Fruit fly (Drosophila melanogaster) whole organism, adult: ENCODE measurements around the gene CG9689.
A peak's percentile ranks its signal among the peaks of the same experiment; 100 is the strongest.

Source experiments
- CG11617 ChIP-seq: fragments of 200-800 bp; sonication (Bioruptor generic); optimal IDR thresholded peaks from 2 replicates; lab custom pipeline; 2017; ENCODE audit warnings: mild to moderate bottlenecking, missing biosample characterization, missing genetic modification reagents, missing genetic modification characterization
- CG12768 ChIP-seq: fragments of 200-800 bp; sonication (Bioruptor generic); optimal IDR thresholded peaks from 2 replicates; lab custom pipeline; 2017; ENCODE audit warnings: missing biosample characterization, missing genetic modification characterization, mild to moderate bottlenecking, moderate library complexity, missing genetic modification reagents
- CG14711 ChIP-seq: fragments of 200-800 bp; sonication (Bioruptor generic); optimal IDR thresholded peaks from 2 replicates; lab custom pipeline; 2018; ENCODE audit warnings: missing biosample characterization, mild to moderate bottlenecking, missing genetic modification characterization, moderate library complexity
- CG1620 ChIP-seq: fragments of 200-800 bp; sonication (Bioruptor generic); optimal IDR thresholded peaks from 2 replicates; lab custom pipeline; 2016; ENCODE audit warnings: missing biosample characterization, missing genetic modification characterization
- CG33017 ChIP-seq: fragments of 200-800 bp; sonication (Bioruptor generic); optimal IDR thresholded peaks from 2 replicates; lab custom pipeline; 2018; ENCODE audit warnings: missing biosample characterization, mild to moderate bottlenecking, missing genetic modification characterization, moderate library complexity
- CG5204 ChIP-seq: fragments of 200-800 bp; sonication (Bioruptor generic); optimal IDR thresholded peaks from 2 replicates; lab custom pipeline; 2016; ENCODE audit warnings: missing biosample characterization, missing genetic modification characterization
- CG7045 ChIP-seq: fragments of 200-800 bp; sonication (Bioruptor generic); optimal IDR thresholded peaks from 2 replicates; lab custom pipeline; 2017; ENCODE audit warnings: missing biosample characterization, mild to moderate bottlenecking, missing genetic modification characterization
- CG7101 ChIP-seq: fragments of 200-800 bp; sonication (Bioruptor generic); optimal IDR thresholded peaks from 2 replicates; lab custom pipeline; 2018; ENCODE audit warnings: missing biosample characterization, mild to moderate bottlenecking, missing genetic modification characterization, moderate library complexity
- Clk ChIP-seq: fragments of 200-800 bp; sonication (Bioruptor generic); optimal IDR thresholded peaks from 2 replicates; lab custom pipeline; 2017; ENCODE audit warnings: missing biosample characterization, missing genetic modification characterization
- Crg-1 ChIP-seq: fragments of 200-800 bp; sonication (Bioruptor generic); optimal IDR thresholded peaks from 2 replicates; lab custom pipeline; 2016; ENCODE audit warnings: missing biosample characterization, missing genetic modification characterization
- Hr96 ChIP-seq: fragments of 200-800 bp; sonication (Bioruptor generic); optimal IDR thresholded peaks from 2 replicates; lab custom pipeline; 2016; ENCODE audit warnings: missing biosample characterization, missing genetic modification characterization
- Mnt ChIP-seq: fragments of 200-800 bp; sonication (Bioruptor generic); optimal IDR thresholded peaks from 2 replicates; lab custom pipeline; 2016; ENCODE audit warnings: missing biosample characterization, mild to moderate bottlenecking, missing genetic modification characterization
- bab1 ChIP-seq: fragments of 200-800 bp; sonication (Bioruptor generic); optimal IDR thresholded peaks from 3 replicates; lab custom pipeline; 2019; ENCODE audit warnings: missing biosample characterization, mild to moderate bottlenecking, missing genetic modification characterization, moderate library complexity
- cic ChIP-seq: fragments of 200-800 bp; sonication (Bioruptor generic); optimal IDR thresholded peaks from 2 replicates; lab custom pipeline; 2017; ENCODE audit warnings: missing biosample characterization, mild to moderate bottlenecking, missing genetic modification characterization, moderate library complexity
- cnc ChIP-seq, 2 experiments: fragments of >200 bp; optimal IDR thresholded peaks; 2 replicates each; lab custom pipeline; 2017
- kay ChIP-seq: fragments of 200-800 bp; sonication (Bioruptor generic); peaks from one replicate; lab custom pipeline; 2016; ENCODE audit warnings: missing biosample characterization, missing genetic modification characterization, borderline replicate concordance
- ovo ChIP-seq: fragments of 200-800 bp; sonication (Bioruptor generic); optimal IDR thresholded peaks from 2 replicates; lab custom pipeline; 2016; ENCODE audit warnings: missing biosample characterization, missing genetic modification characterization
- pad ChIP-seq: fragments of 200-800 bp; sonication (Bioruptor generic); optimal IDR thresholded peaks from 3 replicates; lab custom pipeline; 2017; ENCODE audit warnings: missing biosample characterization, missing genetic modification characterization, mild to moderate bottlenecking, moderate library complexity, missing genetic modification reagents
- tj ChIP-seq: fragments of 200-800 bp; sonication (Bioruptor generic); optimal IDR thresholded peaks from 3 replicates; lab custom pipeline; 2017; ENCODE audit warnings: missing biosample characterization, mild to moderate bottlenecking, missing genetic modification characterization, moderate library complexity
- toe ChIP-seq: fragments of 200-800 bp; sonication (Bioruptor generic); optimal IDR thresholded peaks from 2 replicates; lab custom pipeline; 2016; ENCODE audit warnings: missing biosample characterization, missing genetic modification characterization

Gene CG9689

dm6 chrX:9881746-9882145 is at the start of gene CG9689:
Gene CG9689, plus strand, starts transcription at chrX:9881953.
- TF ChIP-seq CG7045 (GFP tag; lab: Kevin White, UChicago): no peak

dm6 chrX:9833028-9833427 is 48.7 kb upstream of the CG9689 start:
- no peak for TF ChIP-seq cic (GFP tag; lab: Kevin White, UChicago)
- no peak for TF ChIP-seq CG1620
- no peak for TF ChIP-seq CG12768 (GFP tag; lab: Kevin White, UChicago)
- no peak for TF ChIP-seq pad (GFP tag; lab: Kevin White, UChicago)
- TF ChIP-seq Mnt (GFP tag; lab: Kevin White, UChicago): no peak

- no peak for TF ChIP-seq CG33017
- TF ChIP-seq kay (GFP tag; lab: Kevin White, UChicago): no peak
- TF ChIP-seq CG7101: no peak
- no peak for TF ChIP-seq Clk (GFP tag; lab: Kevin White, UChicago)
- no peak for TF ChIP-seq CG5204 (GFP tag; lab: Kevin White, UChicago)
- TF ChIP-seq CG7045 (GFP tag; lab: Kevin White, UChicago): no peak
- TF ChIP-seq Hr96 (GFP tag; lab: Kevin White, UChicago): no peak
- TF ChIP-seq tj: no peak
- no peak for TF ChIP-seq Mnt (GFP tag; lab: Kevin White, UChicago)
- TF ChIP-seq CG12768 (GFP tag; lab: Kevin White, UChicago): no peak
- no peak for TF ChIP-seq CG1620
- TF ChIP-seq bab1 (GFP tag; lab: Kevin White, UChicago): no peak
- TF ChIP-seq CG11617: no peak
- no peak for TF ChIP-seq pad (GFP tag; lab: Kevin White, UChicago)
- TF ChIP-seq Crg-1: no peak
- TF ChIP-seq CG14711: no peak
- TF ChIP-seq cnc (optimal IDR thresholded peaks at IDR 0.05; lab: Kevin White, UChicago): no peak
- no peak for TF ChIP-seq toe
- no peak for TF ChIP-seq ovo
Measured at dm6 chrX:9847529-9847928, 34.2 kb upstream of the CG9689 start.

- TF ChIP-seq cnc (optimal IDR thresholded peaks at IDR 0.05; lab: Kevin White, UChicago): no peak
- TF ChIP-seq tj: no peak
- no peak for TF ChIP-seq CG7101
- TF ChIP-seq Hr96 (GFP tag; lab: Kevin White, UChicago): no peak
- peak; percentile 70 for TF ChIP-seq cic (GFP tag; lab: Kevin White, UChicago)
- TF ChIP-seq kay (GFP tag; lab: Kevin White, UChicago): peak; percentile 71
- no peak for TF ChIP-seq CG1620
- no peak for TF ChIP-seq CG33017
Measured at dm6 chrX:9864882-9865281, 16.9 kb upstream of the CG9689 start, which contains the start of gene Ser7. Gene Ser7, plus strand, starts transcription at chrX:9865233.

- TF ChIP-seq Mnt (GFP tag; lab: Kevin White, UChicago) (peak; percentile 8), ovo (peak; percentile 86), pad (GFP tag; lab: Kevin White, UChicago) (peak; percentile 45), cic (GFP tag; lab: Kevin White, UChicago) (peak; percentile 91), CG33017 (no peak)
Measured at dm6 chrX:9868510-9869248, 13.1 kb upstream of the CG9689 start, which contains the start of gene CG45060. Gene CG45060, minus strand, starts transcription at chrX:9868568.

- no peak for TF ChIP-seq CG1620
- TF ChIP-seq cic (GFP tag; lab: Kevin White, UChicago): peak; percentile 9
- TF ChIP-seq Mnt (GFP tag; lab: Kevin White, UChicago): peak; percentile 30
- no peak for TF ChIP-seq pad (GFP tag; lab: Kevin White, UChicago)
- TF ChIP-seq Crg-1: no peak
- peak; percentile 45 for TF ChIP-seq CG7101
- no peak for TF ChIP-seq CG11617
- no peak for TF ChIP-seq CG5204 (GFP tag; lab: Kevin White, UChicago)
Measured at dm6 chrX:9871632-9872031, 10.1 kb upstream of the CG9689 start, which contains the start of gene CG45061. Gene CG45061, minus strand, starts transcription at chrX:9871702.

dm6 chrX:9873917-9874316 is 7.8 kb upstream of the CG9689 start, which contains the start of gene CG32695:
Gene CG32695, minus strand, starts transcription at chrX:9874057.
- no peak for TF ChIP-seq CG33017
- TF ChIP-seq CG7045 (GFP tag; lab: Kevin White, UChicago): no peak
- no peak for TF ChIP-seq cic (GFP tag; lab: Kevin White, UChicago)
- peak; percentile 53 for TF ChIP-seq Mnt (GFP tag; lab: Kevin White, UChicago)
- TF ChIP-seq CG11617: no peak
